Worm (Caenorhabditis elegans) whole organism, late embryonic: ENCODE data around the gene C07H4.1.

Source experiments
- F13H6.1 ChIP-seq: sonication (generic microtip); optimal IDR thresholded peaks from 2 replicates; lab custom pipeline; 2016; ENCODE audit warnings: missing genetic modification characterization, missing compliant biosample characterization
- Y22D7AL.16 ChIP-seq: sonication (generic microtip); optimal IDR thresholded peaks from 2 replicates; lab custom pipeline; 2016; ENCODE audit warnings: missing genetic modification characterization, missing compliant biosample characterization
- ceh-19 ChIP-seq: fragments of 200-800 bp; sonication (Bioruptor generic); optimal IDR thresholded peaks from 2 replicates; lab custom pipeline; 2018; ENCODE audit warnings: mild to moderate bottlenecking, missing genetic modification characterization, missing compliant biosample characterization
- ceh-2 ChIP-seq: sonication (generic microtip); optimal IDR thresholded peaks from 2 replicates; lab custom pipeline; 2016; ENCODE audit warnings: missing genotype, missing genetic modification characterization, missing compliant biosample characterization
- ceh-22 ChIP-seq: sonication (generic microtip); optimal IDR thresholded peaks from 2 replicates; lab custom pipeline; 2017; ENCODE audit warnings: missing biosample characterization, missing genetic modification characterization
- ceh-30 ChIP-seq: fragments of 150-350 bp; optimal IDR thresholded peaks from 2 replicates; lab custom pipeline; 2014; ENCODE audit warnings: missing biosample characterization, missing genetic modification characterization
- ceh-9 ChIP-seq: sonication (generic microtip); optimal IDR thresholded peaks from 2 replicates; lab custom pipeline; 2016; ENCODE audit warnings: mild to moderate bottlenecking, missing genetic modification characterization, inconsistent platforms, missing compliant biosample characterization
- che-1 ChIP-seq: sonication (generic microtip); optimal IDR thresholded peaks from 2 replicates; lab custom pipeline; 2016; ENCODE audit warnings: mild to moderate bottlenecking, missing genetic modification characterization, missing compliant biosample characterization
- dve-1 ChIP-seq: sonication (generic microtip); optimal IDR thresholded peaks from 2 replicates; lab custom pipeline; 2017; ENCODE audit warnings: antibody characterized with exemption, mild to moderate bottlenecking, missing genetic modification characterization, missing compliant biosample characterization
- elt-4 ChIP-seq: sonication (generic microtip); optimal IDR thresholded peaks from 2 replicates; lab custom pipeline; 2016; ENCODE audit warnings: missing genetic modification characterization, missing compliant biosample characterization
- lim-6 ChIP-seq: sonication (generic microtip); optimal IDR thresholded peaks from 2 replicates; lab custom pipeline; 2016; ENCODE audit warnings: missing genetic modification characterization, missing compliant biosample characterization
- mec-3 ChIP-seq: sonication (generic microtip); optimal IDR thresholded peaks from 2 replicates; lab custom pipeline; 2016; ENCODE audit warnings: borderline replicate concordance, missing genetic modification characterization, missing compliant biosample characterization
- nfya-1 ChIP-seq: sonication (generic microtip); optimal IDR thresholded peaks from 2 replicates; lab custom pipeline; 2017; ENCODE audit warnings: missing genetic modification characterization, mild to moderate bottlenecking, missing compliant biosample characterization, antibody characterized with exemption, moderate library complexity
- nhr-232 ChIP-seq: sonication (generic microtip); optimal IDR thresholded peaks from 2 replicates; lab custom pipeline; 2016; ENCODE audit warnings: missing genetic modification characterization, missing compliant biosample characterization
- pat-9 ChIP-seq: fragments of 200-800 bp; sonication (Bioruptor generic); optimal IDR thresholded peaks from 2 replicates; lab custom pipeline; 2018; ENCODE audit warnings: mild to moderate bottlenecking, missing genetic modification characterization, moderate library complexity, missing compliant biosample characterization
- pax-1 ChIP-seq: fragments of 150-350 bp; optimal IDR thresholded peaks from 2 replicates; lab custom pipeline; 2014; ENCODE audit warnings: missing biosample characterization, missing genetic modification characterization
- tbx-7 ChIP-seq: sonication (generic microtip); optimal IDR thresholded peaks from 2 replicates; lab custom pipeline; 2016; ENCODE audit warnings: missing genotype, missing genetic modification characterization, missing compliant biosample characterization

The C07H4.1 gene

DNA sequence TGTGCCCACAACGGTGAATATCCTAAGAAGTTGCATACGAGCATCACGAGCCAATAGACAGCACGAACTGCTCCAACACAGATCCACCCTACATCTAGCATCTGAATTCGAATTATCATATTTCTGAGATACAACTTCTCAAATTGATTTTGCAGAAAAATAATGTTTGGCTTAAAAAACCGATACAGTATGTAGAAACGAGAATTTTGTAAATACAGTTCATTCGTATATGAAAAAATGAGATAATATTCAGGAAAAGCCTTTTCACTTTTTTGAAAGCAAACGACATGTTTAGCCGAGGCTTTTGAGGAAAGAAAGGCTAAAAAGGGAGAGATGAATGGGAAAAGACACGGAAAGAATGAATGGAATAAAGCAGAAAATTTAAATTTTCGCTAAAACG, 52.2 kb downstream of the C07H4.1 start, which contains the start of gene F37B12.3:
F37B12.3 (minus strand) TSS at position 101 of the 400 bp plus-strand sequence.
- TF ChIP-seq tbx-7 (tag; lab: Kevin White, UChicago): no peak
- TF ChIP-seq ceh-9: no peak
- TF ChIP-seq pax-1: no peak
- TF ChIP-seq ceh-30 (tag; lab: Kevin White, UChicago): no peak
- TF ChIP-seq Y22D7AL.16 (tag; lab: Kevin White, UChicago): no peak
- no peak for TF ChIP-seq lim-6
- no peak for TF ChIP-seq pat-9 (tag; lab: Kevin White, UChicago)
- no peak for TF ChIP-seq F13H6.1
- no peak for TF ChIP-seq ceh-22 (tag; lab: Kevin White, UChicago)
- TF ChIP-seq nhr-232: no peak
- TF ChIP-seq dve-1 (tag; lab: Kevin White, UChicago): no peak
- no peak for TF ChIP-seq ceh-19 (GFP tag; lab: Kevin White, UChicago)
- no peak for TF ChIP-seq elt-4 (tag; lab: Kevin White, UChicago)
- no peak for TF ChIP-seq mec-3 (tag; lab: Kevin White, UChicago)
- TF ChIP-seq ceh-2: no peak
- no peak for TF ChIP-seq che-1
- no peak for TF ChIP-seq nfya-1
- TF ChIP-seq, all 69 proteins: peak for 0
